Worm (Caenorhabditis elegans): ENCODE results near the gene memi-1.

DNA sequence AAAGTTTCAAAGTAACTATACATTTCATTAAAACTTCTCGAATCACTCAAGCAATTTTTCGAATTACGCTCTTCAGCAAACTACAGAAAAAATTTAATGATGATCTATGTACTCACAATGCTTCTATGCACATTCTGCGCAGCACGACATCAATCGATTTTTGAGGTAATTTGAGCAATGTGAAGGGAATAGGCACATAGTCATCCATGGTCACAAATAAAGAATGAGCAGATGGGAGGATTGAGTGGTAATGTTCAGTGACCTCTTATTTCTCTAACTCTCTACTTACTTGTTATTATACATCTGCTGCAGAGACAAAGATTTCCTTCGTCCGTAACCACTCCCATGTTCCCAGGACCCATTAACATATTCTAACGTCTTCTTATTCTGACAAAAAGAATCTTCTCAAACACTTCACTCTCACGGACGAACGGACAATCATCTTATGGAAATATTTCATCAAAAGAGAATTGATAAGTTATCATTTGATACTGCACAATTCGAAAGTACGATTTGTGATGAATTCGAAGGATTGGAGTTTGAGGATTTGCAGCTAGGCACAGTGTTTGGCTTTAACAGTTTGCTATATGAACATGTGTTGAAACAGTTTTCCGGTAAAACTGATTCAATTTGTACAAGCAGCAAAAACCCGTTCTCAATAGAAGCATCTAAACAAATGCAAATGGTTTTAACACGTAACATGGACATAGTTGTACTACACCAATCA, 4.1 kb downstream of the memi-1 start, which contains the start of the genes fbxb-77 and Y17G9B.11:
- TF ChIP-seq zag-1 (tag; optimal IDR thresholded peaks at IDR 0.05) (no peak), ama-1 (optimal IDR thresholded peaks at IDR 0.05) (no peak), unc-39 (tag; optimal IDR thresholded peaks at IDR 0.05) (no peak), lsy-2 (tag; optimal IDR thresholded peaks at IDR 0.05) (no peak), Y48G9A.11 (GFP tag; IDR thresholded peaks at IDR 0.05) (no peak)
